Fruit fly (Drosophila melanogaster) whole organism: Measurements from ENCODE around the gene vret.

ENCODE experiments used
- CG8478 ChIP-seq: fragments of >200 bp; optimal IDR thresholded peaks from 2 replicates; lab custom pipeline; 2018; ENCODE audit warnings: inconsistent platforms
- Dll ChIP-seq: fragments of >200 bp; optimal IDR thresholded peaks from 2 replicates; lab custom pipeline; 2017
- psq ChIP-seq: fragments of >200 bp; optimal IDR thresholded peaks from 2 replicates; lab custom pipeline; 2017

- TF ChIP-seq Dll (no peak), psq (lab: Kevin White, UChicago) (no peak), CG8478 (lab: Kevin White, UChicago) (no peak)
Measured at dm6 chr3R:22740930-22741329, 4.5 kb downstream of the vret start, which contains the start of the genes Dcr-1 and CG6985.
